Worm (Caenorhabditis elegans) whole organism, L4/young adult: Measurements from ENCODE around the gene ilys-1.

Source experiments
- W03F9.2 ChIP-seq: fragments of 150-350 bp; optimal IDR thresholded peaks from 2 replicates; lab custom pipeline; 2014; ENCODE audit warnings: missing biosample characterization, missing genetic modification characterization
- dao-5 ChIP-seq: sonication (generic microtip); optimal IDR thresholded peaks from 2 replicates; lab custom pipeline; 2016; ENCODE audit warnings: missing genotype, missing genetic modification characterization, moderate library complexity, missing compliant biosample characterization
- him-1 ChIP-seq: sonication (generic microtip); optimal IDR thresholded peaks from 2 replicates; lab custom pipeline; 2016; ENCODE audit warnings: missing genotype, missing genetic modification reagents, missing genetic modification characterization, missing compliant biosample characterization

Gene ilys-1

DNA sequence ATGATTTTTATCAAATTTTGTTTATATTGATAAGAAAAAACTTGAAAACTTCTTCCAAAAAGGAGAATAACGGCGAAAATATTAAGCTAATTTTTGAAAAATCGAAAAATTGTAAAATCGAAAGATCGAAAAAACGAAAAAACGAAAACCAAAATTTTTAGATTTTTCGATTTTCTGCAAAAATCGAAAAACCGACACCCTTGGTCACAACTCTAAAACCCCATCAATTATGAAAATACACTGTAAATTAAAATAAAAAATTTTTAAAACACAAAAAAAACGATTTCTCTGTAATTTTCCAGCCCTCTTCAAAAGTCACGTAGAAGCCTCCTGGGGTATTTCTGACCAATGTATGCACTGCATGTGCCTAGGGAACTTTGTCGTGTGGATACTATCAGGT, at the start of gene ilys-1:
Gene ilys-1 (plus strand): TSS at position 301 of the 400 bp plus-strand sequence.
- TF ChIP-seq him-1 (tag; lab: Kevin White, UChicago) (no peak), W03F9.2 (no peak), dao-5 (tag; lab: Kevin White, UChicago) (no peak)

- no peak for TF ChIP-seq W03F9.2
- TF ChIP-seq dao-5 (tag; lab: Kevin White, UChicago): no peak
- TF ChIP-seq him-1 (tag; lab: Kevin White, UChicago): no peak
These were observed 37.5 kb upstream of the ilys-1 start, which contains the start of gene C45G7.4 for ce11 chrIV:2432693-2433092. Gene C45G7.4 (plus strand): TSS chrIV:2432993.

- TF ChIP-seq W03F9.2: no peak
- TF ChIP-seq him-1 (tag; lab: Kevin White, UChicago): no peak
- TF ChIP-seq dao-5 (tag; lab: Kevin White, UChicago): no peak
These were observed 35.8 kb upstream of the ilys-1 start for ce11 chrIV:2434366-2434765.

- TF ChIP-seq W03F9.2 (no peak), dao-5 (tag; lab: Kevin White, UChicago) (no peak), him-1 (tag; lab: Kevin White, UChicago) (no peak)
These were observed 19.0 kb upstream of the ilys-1 start, which contains the start of gene C45G7.13 for ce11 chrIV:2451233-2451632. Gene C45G7.13 (minus strand): TSS chrIV:2451333.

- TF ChIP-seq dao-5 (tag; lab: Kevin White, UChicago) (no peak), him-1 (tag; lab: Kevin White, UChicago) (no peak), W03F9.2 (no peak)
These were observed 18.6 kb upstream of the ilys-1 start for ce11 chrIV:2451655-2452054.

- no peak for TF ChIP-seq him-1 (tag; lab: Kevin White, UChicago)
- no peak for TF ChIP-seq dao-5 (tag; lab: Kevin White, UChicago)
These were observed 15.1 kb upstream of the ilys-1 start for ce11 chrIV:2455128-2455527.

DNA sequence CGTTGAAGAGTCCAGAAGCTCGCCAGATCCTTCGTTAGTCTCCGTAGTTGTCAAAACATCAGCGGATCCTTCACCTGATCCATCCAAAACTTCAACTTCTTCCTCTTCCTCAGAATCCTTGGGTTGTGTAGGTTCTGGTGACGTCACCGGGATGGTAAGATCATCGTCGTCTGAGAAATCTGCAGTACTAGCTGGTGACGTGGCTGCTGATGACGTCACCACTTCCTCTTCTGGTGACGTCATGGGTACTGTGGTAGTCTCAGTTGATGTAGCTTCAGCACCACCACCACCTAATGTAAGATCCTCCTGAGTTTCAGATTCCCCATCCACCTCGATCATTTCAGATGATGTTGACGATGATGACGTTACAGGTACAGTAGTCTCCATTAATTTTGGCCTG, 8.8 kb upstream of the ilys-1 start:
- TF ChIP-seq dao-5 (tag; lab: Kevin White, UChicago) (no peak), him-1 (tag; lab: Kevin White, UChicago) (no peak), W03F9.2 (no peak)

DNA sequence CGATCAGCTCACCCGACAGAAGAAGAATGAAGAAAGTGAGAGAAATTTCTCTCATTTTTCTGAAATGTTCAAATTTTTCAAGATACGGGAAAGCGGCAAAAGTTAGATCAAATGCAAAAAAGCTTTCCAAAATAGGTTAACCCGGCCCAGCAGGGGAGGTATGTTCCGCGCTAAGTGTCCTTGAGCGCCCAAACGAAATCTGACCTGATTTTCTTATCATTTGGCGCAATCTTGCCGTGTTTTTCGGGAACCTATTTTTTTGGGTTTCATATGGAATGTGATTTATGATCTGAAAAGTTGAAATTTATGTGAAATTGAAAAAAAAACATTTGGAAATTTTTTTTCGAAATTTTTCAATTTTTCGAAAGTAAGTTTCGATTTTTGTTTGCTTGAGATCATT, 6.9 kb upstream of the ilys-1 start, which contains the start of gene cdh-10:
Gene cdh-10 (minus strand): TSS at position 59 of the 400 bp plus-strand sequence.
- TF ChIP-seq him-1 (tag; lab: Kevin White, UChicago): no peak
- no peak for TF ChIP-seq W03F9.2

DNA sequence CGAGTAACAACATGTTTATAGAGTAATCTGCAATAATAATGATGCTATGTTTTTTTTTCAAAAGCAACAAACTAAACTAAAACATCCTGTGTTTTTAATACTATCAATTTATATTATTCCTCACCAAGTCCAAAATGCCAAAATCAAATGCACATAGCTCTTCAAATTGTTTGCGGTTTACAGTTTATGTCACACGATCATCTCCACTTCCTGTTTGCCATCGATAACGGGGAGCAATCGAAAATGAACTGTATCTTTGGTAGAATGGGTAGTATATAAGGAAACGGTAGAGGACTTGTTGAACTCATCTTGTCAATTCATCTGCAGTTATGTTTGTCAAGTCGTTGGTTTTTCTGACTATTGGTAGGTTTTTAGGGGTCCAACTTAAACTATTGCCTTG, 6.1 kb upstream of the ilys-1 start, which contains the start of gene ilys-3:
Gene ilys-3 (plus strand): TSS at position 301 of the 400 bp plus-strand sequence.
- no peak for TF ChIP-seq dao-5 (tag; lab: Kevin White, UChicago)
- TF ChIP-seq W03F9.2: no peak
- no peak for TF ChIP-seq him-1 (tag; lab: Kevin White, UChicago)

DNA sequence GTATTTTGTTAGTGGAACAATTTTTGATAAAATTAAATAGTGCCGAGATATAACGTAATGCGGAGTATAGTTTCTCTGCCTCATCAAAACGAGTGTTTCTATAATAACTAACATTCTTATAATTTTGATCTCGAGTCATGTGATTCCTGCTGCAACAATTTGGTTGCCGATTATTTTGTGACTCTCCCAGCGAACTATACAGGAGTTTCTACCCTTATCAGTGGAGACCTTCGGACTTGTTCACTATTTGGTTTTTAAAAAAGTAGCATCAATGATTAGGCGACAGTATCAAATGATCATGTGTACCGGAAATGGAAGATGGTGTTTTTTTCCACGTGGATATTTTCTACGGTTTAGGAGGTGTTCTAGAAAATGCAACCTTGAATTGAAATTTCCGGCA, 4.0 kb upstream of the ilys-1 start:
- TF ChIP-seq dao-5 (tag; lab: Kevin White, UChicago): no peak
- no peak for TF ChIP-seq W03F9.2
- TF ChIP-seq him-1 (tag; lab: Kevin White, UChicago): no peak

DNA sequence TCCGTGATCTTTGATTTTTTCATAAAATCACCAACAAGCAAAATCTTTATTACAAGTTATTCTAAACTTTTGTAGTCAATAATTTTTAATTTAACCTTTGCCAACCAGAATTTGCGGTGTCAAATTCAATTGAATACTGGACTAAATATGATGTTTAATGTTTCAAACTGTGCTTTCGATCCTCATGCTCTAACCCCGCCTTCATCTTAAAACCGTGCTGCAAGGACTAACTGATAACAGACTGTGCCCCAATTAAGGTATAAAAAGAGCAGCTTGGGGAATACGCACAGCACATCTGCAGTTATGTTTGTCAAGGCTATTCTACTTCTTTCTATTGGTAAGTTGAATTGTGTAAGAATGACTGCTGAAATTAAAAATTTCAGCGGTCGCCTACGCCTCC, 2.8 kb upstream of the ilys-1 start, which contains the start of gene ilys-2:
Gene ilys-2 (plus strand): TSS at position 301 of the 400 bp plus-strand sequence.
- no peak for TF ChIP-seq him-1 (tag; lab: Kevin White, UChicago)
- no peak for TF ChIP-seq dao-5 (tag; lab: Kevin White, UChicago)
- TF ChIP-seq W03F9.2: no peak

DNA sequence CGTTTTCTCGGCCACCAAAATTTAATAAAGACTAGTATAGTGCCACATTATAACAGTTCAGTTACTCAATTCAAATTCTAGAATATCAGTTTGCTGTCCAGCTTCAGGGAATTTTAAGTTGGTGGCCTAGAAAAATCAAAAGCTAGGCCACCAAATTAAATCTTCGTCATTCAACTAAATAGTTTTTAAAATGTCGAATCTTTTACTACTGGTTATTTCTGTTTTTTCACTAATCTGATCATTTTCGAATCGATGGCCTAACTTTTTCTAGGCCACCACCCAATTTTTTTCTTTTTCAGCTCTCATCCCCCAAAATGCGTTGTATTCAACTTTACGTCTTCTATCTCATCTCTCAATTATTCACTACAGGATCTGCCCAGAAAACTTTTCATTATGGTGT, 6.2 kb downstream of the ilys-1 start, which contains the start of gene grd-16:
Gene grd-16 (plus strand): TSS at position 301 of the 400 bp plus-strand sequence.
- TF ChIP-seq him-1 (tag; lab: Kevin White, UChicago): no peak
- TF ChIP-seq W03F9.2: no peak
- TF ChIP-seq dao-5 (tag; lab: Kevin White, UChicago): no peak

DNA sequence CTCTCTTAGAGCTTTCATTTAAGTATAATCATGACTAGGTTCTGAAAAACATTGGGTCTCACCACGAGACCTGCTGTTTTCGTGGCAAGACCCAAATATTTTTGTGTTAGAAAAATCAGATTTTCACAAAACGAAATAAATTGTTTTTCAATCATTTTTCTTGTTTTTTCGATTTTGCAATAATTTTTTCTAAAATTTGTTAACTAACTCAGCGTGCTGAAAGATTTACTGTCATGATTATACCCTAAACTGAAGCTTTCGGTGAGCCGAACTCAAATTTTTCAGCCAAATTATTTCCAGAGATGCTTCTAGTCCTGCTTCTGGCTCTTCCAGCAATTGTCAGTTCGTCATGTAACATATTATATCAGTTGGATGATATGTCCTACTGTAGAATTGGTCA, 11.7 kb downstream of the ilys-1 start, which contains the start of gene Y69A2AL.2:
Gene Y69A2AL.2 (plus strand): TSS at position 301 of the 400 bp plus-strand sequence.
- TF ChIP-seq dao-5 (tag; lab: Kevin White, UChicago): no peak
- TF ChIP-seq him-1 (tag; lab: Kevin White, UChicago): no peak
- TF ChIP-seq W03F9.2: no peak

ce11 chrIV:2488520-2488919, 18.3 kb downstream of the ilys-1 start, which contains the start of gene Y69A2AR.19:
Gene Y69A2AR.19 (plus strand): TSS chrIV:2488820.
- TF ChIP-seq dao-5 (tag; lab: Kevin White, UChicago) (no peak), W03F9.2 (no peak), him-1 (tag; lab: Kevin White, UChicago) (no peak)
